Worm (Caenorhabditis elegans) whole organism, midembryonic: ENCODE measurements around the gene nhr-127.

Experiments
- T22C8.4 ChIP-seq: fragments of 200-800 bp; sonication (Bioruptor generic); IDR thresholded peaks from 2 replicates; pipeline ENCODE4 v1.3.6; 2022; ENCODE audit warnings: missing genetic modification characterization, missing compliant biosample characterization
- flt-1 ChIP-seq: fragments of 200-800 bp; sonication (Bioruptor generic); IDR thresholded peaks from 2 replicates; pipeline ENCODE4 v1.3.6; 2022; ENCODE audit warnings: missing genetic modification characterization, missing compliant biosample characterization
- klf-2 ChIP-seq: fragments of 200-800 bp; sonication (Bioruptor generic); conservative IDR thresholded peaks from 2 replicates; pipeline ENCODE4 v1.3.6; 2022; ENCODE audit warnings: missing genetic modification reagents, missing genetic modification characterization, missing compliant biosample characterization
- med-1 ChIP-seq: sonication (generic microtip); optimal IDR thresholded peaks from 2 replicates; lab custom pipeline; 2017; ENCODE audit warnings: missing genetic modification characterization, mild to moderate bottlenecking, missing compliant biosample characterization, antibody characterized with exemption, missing genetic modification reagents; ENCODE audit not compliant: insufficient read depth
- ref-1 ChIP-seq: fragments of 200-800 bp; sonication (Bioruptor generic); conservative IDR thresholded peaks from 2 replicates; pipeline ENCODE4 v1.3.6; 2022; ENCODE audit warnings: missing genetic modification reagents, missing genetic modification characterization, missing compliant biosample characterization
- tab-1 ChIP-seq: fragments of 200-800 bp; sonication (Bioruptor generic); IDR thresholded peaks from 2 replicates; pipeline ENCODE4 v1.3.6; 2022; ENCODE audit warnings: missing genetic modification characterization, missing compliant biosample characterization
- ztf-23 ChIP-seq: fragments of 200-800 bp; sonication (Bioruptor generic); IDR thresholded peaks from 2 replicates; pipeline ENCODE4 v1.3.6; 2022; ENCODE audit warnings: missing genetic modification reagents, missing genetic modification characterization, missing compliant biosample characterization
- ztf-29 ChIP-seq: fragments of 200-800 bp; sonication (Bioruptor generic); IDR thresholded peaks from 2 replicates; pipeline ENCODE4 v1.3.6; 2022; ENCODE audit warnings: missing genetic modification reagents, missing genetic modification characterization, missing compliant biosample characterization

ce11 chrV:16237223-16237622, 22.6 kb upstream of the nhr-127 start, which contains the start of gene F21H7.5:
- TF ChIP-seq ztf-23 (GFP tag; lab: Robert Waterston, UW): no peak
- no peak for TF ChIP-seq klf-2 (GFP tag; lab: Robert Waterston, UW)
- TF ChIP-seq flt-1: no peak
- TF ChIP-seq ref-1 (GFP tag; lab: Robert Waterston, UW): no peak
- no peak for TF ChIP-seq tab-1 (GFP tag; lab: Robert Waterston, UW)
- no peak for TF ChIP-seq ztf-29
- no peak for TF ChIP-seq T22C8.4
- no peak for TF ChIP-seq med-1 (GFP tag; lab: Kevin White, UChicago)
